Fruit fly (Drosophila melanogaster) ovary, adult (tissue): ENCODE measurements around the gene CG6409.

Experiments
- CG17801 ChIP-seq: fragments of 200-800 bp; optimal IDR thresholded peaks from 2 replicates; lab custom pipeline; 2019; ENCODE audit warnings: missing biosample characterization, mild to moderate bottlenecking, missing genetic modification characterization, moderate library complexity; ENCODE audit not compliant: partially characterized antibody

CG6409 gene

dm6 chr3L:10862544-10863474 lies 19.4 kb downstream of the CG6409 start:
- no peak for TF ChIP-seq CG17801

- no peak for TF ChIP-seq CG17801
These were observed 20.3 kb downstream of the CG6409 start for dm6 chr3L:10861657-10862543.

DNA sequence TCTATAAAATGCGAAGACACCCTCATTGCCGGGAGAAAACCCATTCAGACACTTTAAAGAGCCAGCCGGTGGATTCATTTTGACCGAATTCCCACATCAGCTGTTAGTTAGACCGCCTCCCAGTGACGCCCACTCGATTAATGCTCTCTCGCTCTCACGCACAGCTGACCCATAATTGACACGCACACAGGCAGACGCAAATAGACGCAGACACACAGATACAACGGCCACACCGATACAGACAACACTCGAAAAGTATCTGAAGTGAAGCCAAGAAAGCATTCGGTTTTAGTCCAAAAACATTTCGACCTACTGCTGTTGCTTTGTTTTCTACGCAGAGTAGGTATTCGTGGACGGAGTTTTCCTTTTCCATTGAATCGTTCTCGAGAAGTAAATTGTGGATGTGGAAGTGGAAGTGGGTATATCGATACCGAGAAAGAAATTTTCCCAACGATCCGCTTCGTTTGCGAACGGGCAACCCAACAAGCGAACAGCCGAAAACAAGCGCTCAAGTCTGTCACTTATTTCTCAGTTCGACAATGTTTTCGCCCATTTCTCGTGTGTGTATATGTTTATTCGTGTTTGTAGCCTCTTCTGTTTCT lies 22.0 kb downstream of the CG6409 start:
- TF ChIP-seq CG17801 = no peak

- no peak for TF ChIP-seq CG17801
These were observed 23.6 kb downstream of the CG6409 start for dm6 chr3L:10858569-10858968.

DNA sequence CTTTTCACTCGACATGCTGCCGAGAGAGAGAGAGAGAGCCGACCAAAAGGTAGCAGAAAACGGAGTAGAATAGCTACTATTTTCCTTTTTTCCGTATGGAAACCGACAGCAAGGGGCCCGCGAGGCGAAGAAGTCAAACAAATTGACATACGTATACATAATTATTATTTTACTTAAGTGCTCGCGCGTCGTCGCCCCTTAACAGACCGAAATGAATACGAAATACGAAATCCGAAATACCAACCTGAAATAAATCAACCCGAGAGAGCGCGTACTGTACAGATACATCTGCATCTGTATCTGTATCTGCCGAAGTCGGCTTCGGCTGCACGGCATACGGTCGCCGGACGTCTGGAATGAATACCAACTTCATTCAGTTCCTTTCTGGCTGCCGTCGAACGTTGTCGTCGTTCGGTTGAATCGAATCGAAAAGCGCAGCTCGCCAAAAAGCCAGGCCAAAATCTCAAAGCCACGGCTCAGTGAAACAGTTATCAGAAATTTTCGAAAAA lies 24.6 kb downstream of the CG6409 start:
- peak; percentile 44 for TF ChIP-seq CG17801

DNA sequence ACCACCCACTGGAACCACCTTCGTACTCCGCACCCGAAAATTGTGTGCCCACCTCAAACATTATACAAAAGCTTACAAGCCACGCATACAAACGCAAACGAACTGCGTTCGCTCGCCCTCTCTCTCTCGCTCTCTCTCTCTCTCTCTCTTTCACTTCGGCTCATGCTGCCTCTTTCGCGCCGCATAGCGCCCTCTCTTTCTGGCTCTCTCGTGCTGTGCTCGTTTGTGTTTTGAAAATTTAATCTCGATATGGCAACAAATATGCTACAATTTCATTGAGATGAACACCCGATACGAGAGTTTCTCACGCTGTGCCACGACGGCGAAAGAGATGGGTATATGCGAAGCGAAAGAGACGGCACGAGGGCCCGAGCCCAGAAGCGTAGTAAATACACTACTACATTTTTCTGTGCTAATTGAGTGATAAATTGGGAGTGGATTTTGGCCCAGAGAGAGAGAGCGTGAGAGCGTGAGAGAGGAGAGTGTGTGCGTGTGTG lies 25.6 kb downstream of the CG6409 start:
- no peak for TF ChIP-seq CG17801

DNA sequence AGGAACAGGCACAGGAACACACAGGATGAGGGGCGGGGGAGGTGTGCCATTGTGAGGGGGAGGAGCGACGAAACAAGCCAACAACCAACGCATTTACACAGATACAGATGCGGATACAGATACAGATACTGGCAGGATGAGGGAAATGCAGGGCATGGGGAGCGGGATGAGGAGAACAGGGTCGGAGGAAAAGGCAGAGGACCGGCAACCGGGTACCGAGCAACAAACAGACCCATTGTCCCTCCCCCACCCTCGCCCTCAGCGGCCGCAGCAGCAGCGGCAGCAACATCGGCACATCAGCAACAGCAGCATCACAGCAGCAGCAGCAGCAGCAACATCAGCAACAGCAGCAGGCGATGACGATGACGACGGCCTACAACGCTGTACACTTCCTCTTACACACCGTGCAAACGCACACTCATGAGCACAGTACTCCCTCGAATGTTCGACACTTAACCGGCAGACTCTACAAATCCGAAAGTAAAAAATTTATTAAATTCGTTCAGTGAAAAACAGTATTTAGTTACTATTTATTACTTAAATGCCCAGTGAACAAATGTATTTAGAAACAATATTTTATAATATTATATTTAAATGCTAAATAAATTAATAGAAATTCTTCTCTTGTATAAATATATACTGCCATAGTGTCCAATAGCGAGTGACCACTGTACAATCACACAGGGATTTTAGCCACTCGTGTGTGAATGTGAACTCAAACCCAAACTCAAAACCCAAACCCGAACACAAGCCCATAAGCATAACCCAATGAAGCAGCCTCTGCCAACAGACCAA lies 26.6 kb downstream of the CG6409 start:
- no peak for TF ChIP-seq CG17801

dm6 chr3L:10854801-10855418 lies 27.3 kb downstream of the CG6409 start:
- no peak for TF ChIP-seq CG17801

DNA sequence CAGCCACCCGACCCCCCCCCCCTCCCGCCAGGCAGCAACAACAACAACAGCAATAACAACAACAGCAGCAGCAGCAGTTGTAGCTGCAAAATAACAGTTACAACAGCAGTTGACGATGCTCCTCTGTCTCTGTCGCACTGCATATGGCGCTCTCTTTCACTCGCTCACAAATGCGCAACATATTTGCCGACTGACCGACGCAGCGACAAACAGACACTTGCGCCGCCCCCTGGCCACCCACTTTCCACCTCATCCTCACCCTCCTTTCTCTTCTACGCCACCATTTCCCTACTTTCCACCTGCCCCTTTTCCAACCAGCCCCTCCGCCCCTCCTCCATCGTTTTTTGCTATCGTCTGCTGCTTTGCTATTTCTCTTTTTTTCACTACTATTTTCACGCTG lies 28.2 kb downstream of the CG6409 start:
- TF ChIP-seq CG17801 = no peak

DNA sequence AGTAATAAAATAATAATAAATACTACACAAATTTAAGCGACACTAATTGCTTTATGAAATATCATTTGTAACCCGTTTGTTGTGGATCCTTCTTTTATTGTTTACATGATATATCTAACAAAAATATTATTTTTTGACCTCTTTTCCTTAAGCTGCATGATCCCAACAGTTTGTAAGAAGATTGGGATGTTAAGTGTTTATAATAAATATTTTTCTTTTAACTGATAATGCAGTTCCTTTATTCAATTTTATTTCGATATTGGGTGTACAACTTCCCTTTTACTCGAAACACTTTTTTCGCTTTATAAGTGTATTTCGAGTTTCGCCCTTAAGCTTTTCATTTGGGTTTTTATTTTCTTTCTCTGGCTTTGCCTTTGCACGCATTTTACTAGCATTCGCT lies 28.6 kb downstream of the CG6409 start:
- no peak for TF ChIP-seq CG17801

dm6 chr3L:10853131-10853471 lies 29.1 kb downstream of the CG6409 start:
- TF ChIP-seq CG17801 = no peak

DNA sequence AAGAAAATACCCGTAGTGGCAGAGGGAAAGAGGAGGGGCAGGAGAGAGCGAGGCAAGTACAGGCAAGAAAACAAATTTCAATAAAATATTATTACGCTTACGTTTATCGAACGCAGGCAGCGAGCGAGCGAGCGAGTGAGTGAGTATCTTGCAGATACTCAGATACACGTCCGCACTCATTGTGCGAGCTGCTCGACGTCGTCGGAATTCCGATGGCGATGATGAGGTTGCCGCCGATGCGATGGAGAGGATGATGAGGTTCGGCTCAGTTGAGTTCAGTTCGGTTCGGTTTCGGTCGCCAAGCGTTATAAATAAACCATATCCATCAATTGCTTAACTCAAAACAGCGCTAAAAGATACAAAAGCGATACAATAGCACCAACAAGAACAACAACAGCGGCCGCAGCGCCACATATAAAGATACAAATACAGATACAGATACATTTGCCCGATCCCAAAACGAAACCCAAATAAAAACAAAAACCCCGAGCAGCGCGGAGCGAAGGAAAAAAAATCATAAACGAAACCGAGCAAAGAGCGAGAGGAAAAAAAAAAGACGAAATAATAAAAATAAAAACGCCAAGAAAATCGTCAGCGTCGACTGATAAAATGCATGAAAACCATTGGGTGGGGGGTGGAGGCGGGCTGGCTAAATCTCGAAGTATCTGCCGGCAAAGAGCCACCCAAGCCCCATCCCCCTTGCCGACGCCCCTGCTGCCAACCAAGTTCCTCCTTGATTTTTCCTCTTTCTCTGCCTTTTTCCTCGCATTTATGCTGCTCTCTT lies 29.6 kb downstream of the CG6409 start:
- peak; percentile 82 for TF ChIP-seq CG17801

DNA sequence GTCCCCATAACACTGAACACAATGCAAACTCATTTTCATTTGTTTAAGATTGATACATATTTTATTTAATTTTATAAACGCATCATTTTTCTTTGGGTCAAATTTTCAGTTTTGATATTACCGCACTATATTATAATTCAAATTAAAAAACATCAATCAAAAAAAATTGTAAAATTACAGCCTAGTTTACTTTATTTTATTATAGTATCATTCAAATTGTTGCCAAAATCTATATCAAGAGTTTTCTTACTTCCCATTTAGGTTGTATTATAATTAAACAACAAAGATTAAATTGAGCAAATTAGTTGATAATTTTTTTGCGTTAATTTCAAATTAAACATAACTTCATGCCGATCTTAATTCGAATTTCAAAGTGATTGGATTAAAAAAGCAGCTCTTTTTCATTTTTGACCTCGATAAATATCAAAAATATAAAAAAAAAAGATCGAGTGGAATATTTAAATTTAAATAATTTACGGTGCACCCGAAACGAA lies 30.3 kb downstream of the CG6409 start:
- no peak for TF ChIP-seq CG17801

- TF ChIP-seq CG17801 = no peak
These were observed 31.0 kb downstream of the CG6409 start for dm6 chr3L:10851107-10851762.
